Fruit fly (Drosophila melanogaster) whole organism, prepupa: ENCODE results near the gene RnpS1.
A peak's percentile ranks its signal among the peaks of the same experiment; 100 is the strongest.

Source experiments
- Blimp-1 ChIP-seq: fragments of 200-800 bp; sonication (Bioruptor generic); optimal IDR thresholded peaks from 3 replicates; lab custom pipeline; 2017; ENCODE audit warnings: missing biosample characterization, missing genetic modification characterization, mild to moderate bottlenecking, moderate library complexity, missing genetic modification reagents
- CG10631 ChIP-seq: fragments of 200-800 bp; sonication (Bioruptor generic); optimal IDR thresholded peaks from 2 replicates; lab custom pipeline; 2016; ENCODE audit warnings: missing biosample characterization, missing genetic modification characterization
- CG10669 ChIP-seq: fragments of 200-800 bp; sonication (Bioruptor generic); optimal IDR thresholded peaks from 3 replicates; lab custom pipeline; 2018; ENCODE audit warnings: missing biosample characterization, mild to moderate bottlenecking, missing genetic modification characterization, moderate library complexity
- CG11762 ChIP-seq: fragments of 200-800 bp; sonication (Bioruptor generic); optimal IDR thresholded peaks from 3 replicates; lab custom pipeline; 2016; ENCODE audit warnings: missing biosample characterization, missing genetic modification characterization; ENCODE audit not compliant: insufficient read depth
- CG1621 ChIP-seq: fragments of 200-800 bp; sonication (Bioruptor generic); optimal IDR thresholded peaks from 3 replicates; lab custom pipeline; 2018; ENCODE audit warnings: missing biosample characterization, mild to moderate bottlenecking, missing genetic modification characterization
- CG16779 ChIP-seq: fragments of 200-800 bp; sonication (Bioruptor generic); optimal IDR thresholded peaks from 3 replicates; lab custom pipeline; 2017; ENCODE audit warnings: missing biosample characterization, mild to moderate bottlenecking, missing genetic modification characterization
- CG3032 ChIP-seq: fragments of 200-800 bp; optimal IDR thresholded peaks from 2 replicates; lab custom pipeline; 2019; ENCODE audit warnings: missing biosample characterization, mild to moderate bottlenecking, missing genetic modification characterization, moderate library complexity
- CG31627 ChIP-seq: fragments of 200-800 bp; sonication (Bioruptor generic); optimal IDR thresholded peaks from 3 replicates; lab custom pipeline; 2016; ENCODE audit warnings: missing biosample characterization, missing genetic modification characterization
- CG32006 ChIP-seq: fragments of 200-800 bp; sonication (Bioruptor generic); optimal IDR thresholded peaks from 3 replicates; lab custom pipeline; 2017; ENCODE audit warnings: missing biosample characterization, mild to moderate bottlenecking, missing genetic modification characterization
- CG34406 ChIP-seq: fragments of 200-800 bp; sonication (Bioruptor generic); optimal IDR thresholded peaks from 3 replicates; lab custom pipeline; 2016; ENCODE audit warnings: missing biosample characterization, missing genetic modification characterization
- CG3919 ChIP-seq: fragments of 200-800 bp; sonication (Bioruptor generic); optimal IDR thresholded peaks from 3 replicates; lab custom pipeline; 2016; ENCODE audit warnings: missing biosample characterization, missing genetic modification characterization
- CG4318 ChIP-seq: fragments of 200-800 bp; sonication (Bioruptor generic); optimal IDR thresholded peaks from 3 replicates; lab custom pipeline; 2017; ENCODE audit warnings: missing biosample characterization, mild to moderate bottlenecking, missing genetic modification characterization
- CG6163 ChIP-seq: fragments of 200-800 bp; sonication (Bioruptor generic); IDR thresholded peaks from 3 replicates; pipeline ENCODE4 v1.3.6; 2022; ENCODE audit warnings: missing biosample characterization, missing genetic modification characterization
- CG6792 ChIP-seq: fragments of 200-800 bp; sonication (Bioruptor generic); optimal IDR thresholded peaks from 3 replicates; lab custom pipeline; 2016; ENCODE audit warnings: missing biosample characterization, missing genetic modification characterization
- CG6808 ChIP-seq: fragments of 200-800 bp; sonication (Bioruptor generic); optimal IDR thresholded peaks from 3 replicates; lab custom pipeline; 2017; ENCODE audit warnings: missing biosample characterization, missing genetic modification characterization, mild to moderate bottlenecking, moderate library complexity, missing genetic modification reagents
- CG6854 ChIP-seq: fragments of 200-800 bp; sonication (Bioruptor generic); optimal IDR thresholded peaks from 2 replicates; lab custom pipeline; 2017; ENCODE audit warnings: missing biosample characterization, mild to moderate bottlenecking, missing genetic modification characterization
- CG7368 ChIP-seq: fragments of 200-800 bp; sonication (Bioruptor generic); optimal IDR thresholded peaks from 3 replicates; lab custom pipeline; 2016; ENCODE audit warnings: missing biosample characterization, missing genetic modification characterization
- CG8319 ChIP-seq: fragments of 200-800 bp; sonication (Bioruptor generic); optimal IDR thresholded peaks from 3 replicates; lab custom pipeline; 2016; ENCODE audit warnings: missing biosample characterization, missing genetic modification characterization
- CG8632 ChIP-seq: fragments of 200-800 bp; sonication (Bioruptor generic); optimal IDR thresholded peaks from 3 replicates; lab custom pipeline; 2016; ENCODE audit warnings: missing biosample characterization, missing genetic modification characterization
- CG9139 ChIP-seq: fragments of 200-800 bp; sonication (Bioruptor generic); optimal IDR thresholded peaks from 3 replicates; lab custom pipeline; 2017; ENCODE audit warnings: missing biosample characterization, mild to moderate bottlenecking, missing genetic modification characterization
- Eip75B ChIP-seq: fragments of 200-800 bp; sonication (Bioruptor generic); optimal IDR thresholded peaks from 3 replicates; lab custom pipeline; 2016; ENCODE audit warnings: missing biosample characterization, missing genetic modification characterization
- Eip78C ChIP-seq: fragments of 200-800 bp; sonication (Bioruptor generic); peaks from one replicate; lab custom pipeline; 2016; ENCODE audit warnings: missing biosample characterization, missing genetic modification characterization
- Ets21C ChIP-seq: fragments of 200-800 bp; sonication (Bioruptor generic); optimal IDR thresholded peaks from 3 replicates; lab custom pipeline; 2016; ENCODE audit warnings: missing biosample characterization, missing genetic modification characterization
- Ets96B ChIP-seq: fragments of 200-800 bp; optimal IDR thresholded peaks from 2 replicates; lab custom pipeline; 2019; ENCODE audit warnings: missing biosample characterization, mild to moderate bottlenecking, missing genetic modification characterization, moderate library complexity
- Gug ChIP-seq: fragments of 200-800 bp; sonication (Bioruptor generic); IDR thresholded peaks from 2 replicates; pipeline ENCODE4 v1.3.6; 2022; ENCODE audit warnings: missing biosample characterization, missing genetic modification characterization
- Hr39 ChIP-seq: fragments of 200-800 bp; sonication (Bioruptor generic); optimal IDR thresholded peaks from 2 replicates; lab custom pipeline; 2016; ENCODE audit warnings: missing biosample characterization, missing genetic modification characterization
- Hr4 ChIP-seq: fragments of 200-800 bp; sonication (Bioruptor generic); optimal IDR thresholded peaks from 3 replicates; lab custom pipeline; 2016; ENCODE audit warnings: missing biosample characterization, missing genetic modification characterization
- Lpt ChIP-seq: fragments of 200-800 bp; sonication (Bioruptor generic); optimal IDR thresholded peaks from 3 replicates; lab custom pipeline; 2016; ENCODE audit warnings: missing biosample characterization, missing genetic modification characterization
- OdsH ChIP-seq: fragments of 200-800 bp; sonication (Bioruptor generic); optimal IDR thresholded peaks from 3 replicates; lab custom pipeline; 2016; ENCODE audit warnings: missing biosample characterization, missing genetic modification characterization
- Smox ChIP-seq: fragments of 200-800 bp; sonication (Bioruptor generic); optimal IDR thresholded peaks from 3 replicates; lab custom pipeline; 2016; ENCODE audit warnings: missing biosample characterization, missing genetic modification characterization
- Sox102F ChIP-seq: fragments of 200-800 bp; sonication (Bioruptor generic); optimal IDR thresholded peaks from 2 replicates; lab custom pipeline; 2016; ENCODE audit warnings: missing biosample characterization, mild to moderate bottlenecking, missing genetic modification characterization
- Sox14 ChIP-seq: fragments of 200-800 bp; sonication (Bioruptor generic); optimal IDR thresholded peaks from 3 replicates; lab custom pipeline; 2016; ENCODE audit warnings: missing biosample characterization, missing genetic modification characterization
- Sox15 ChIP-seq: fragments of 200-800 bp; sonication (Bioruptor generic); optimal IDR thresholded peaks from 3 replicates; lab custom pipeline; 2016; ENCODE audit warnings: missing biosample characterization, missing genetic modification characterization
- achi ChIP-seq: fragments of 200-800 bp; sonication (Bioruptor generic); optimal IDR thresholded peaks from 3 replicates; lab custom pipeline; 2016; ENCODE audit warnings: missing biosample characterization, missing genetic modification characterization
- cyc ChIP-seq: fragments of 200-800 bp; sonication (Bioruptor generic); optimal IDR thresholded peaks from 3 replicates; lab custom pipeline; 2016; ENCODE audit warnings: missing biosample characterization, missing genetic modification characterization
- dsx ChIP-seq: fragments of 200-800 bp; optimal IDR thresholded peaks from 3 replicates; lab custom pipeline; 2019; ENCODE audit warnings: missing biosample characterization, mild to moderate bottlenecking, missing genetic modification characterization, moderate library complexity; ENCODE audit not compliant: poor library complexity, severe bottlenecking
- eg ChIP-seq: fragments of 200-800 bp; sonication (Bioruptor generic); IDR thresholded peaks from 3 replicates; pipeline ENCODE4 v1.3.6; 2022; ENCODE audit warnings: missing biosample characterization, missing genetic modification characterization
- esn ChIP-seq: fragments of 200-800 bp; sonication (Bioruptor generic); optimal IDR thresholded peaks from 2 replicates; lab custom pipeline; 2016; ENCODE audit warnings: missing biosample characterization, mild to moderate bottlenecking, missing genetic modification characterization, moderate library complexity
- fd59A ChIP-seq: fragments of 200-800 bp; sonication (Bioruptor generic); optimal IDR thresholded peaks from 2 replicates; lab custom pipeline; 2017; ENCODE audit warnings: missing biosample characterization, mild to moderate bottlenecking, missing genetic modification characterization, missing genetic modification reagents
- fkh ChIP-seq: fragments of 200-800 bp; sonication (Bioruptor generic); optimal IDR thresholded peaks from 3 replicates; lab custom pipeline; 2017; ENCODE audit warnings: missing biosample characterization, mild to moderate bottlenecking, missing genetic modification characterization, moderate library complexity
- net ChIP-seq: fragments of 200-800 bp; sonication (Bioruptor generic); optimal IDR thresholded peaks from 3 replicates; lab custom pipeline; 2016; ENCODE audit warnings: missing biosample characterization, missing genetic modification characterization
- pdm3 ChIP-seq: fragments of 200-800 bp; sonication (Bioruptor generic); optimal IDR thresholded peaks from 3 replicates; lab custom pipeline; 2016; ENCODE audit warnings: missing biosample characterization, missing genetic modification characterization
- salr ChIP-seq, 2 experiments: fragments of 200-800 bp; sonication (Bioruptor generic); optimal IDR thresholded peaks; 3 replicates each; lab custom pipeline; 2016 to 2018; ENCODE audit warnings: missing biosample characterization in 2 of 2, missing genetic modification characterization in 2 of 2, mild to moderate bottlenecking in 1 of 2
- spab ChIP-seq: fragments of 200-800 bp; sonication (Bioruptor generic); optimal IDR thresholded peaks from 2 replicates; lab custom pipeline; 2017; ENCODE audit warnings: missing biosample characterization, mild to moderate bottlenecking, missing genetic modification characterization, missing genetic modification reagents
- ss ChIP-seq, 2 experiments: fragments of 200-800 bp; sonication (Bioruptor generic); optimal IDR thresholded peaks; 2 replicates in 1 of 2; 3 replicates in 1 of 2; lab custom pipeline; 2017 to 2018; ENCODE audit warnings: mild to moderate bottlenecking in 2 of 2, missing biosample characterization in 2 of 2, missing genetic modification characterization in 2 of 2, moderate library complexity in 1 of 2
- svp ChIP-seq: fragments of 200-800 bp; sonication (Bioruptor generic); peaks from one replicate; lab custom pipeline; 2016; ENCODE audit warnings: missing biosample characterization, missing genetic modification characterization
- topi ChIP-seq: fragments of 200-800 bp; sonication (Bioruptor generic); optimal IDR thresholded peaks from 3 replicates; lab custom pipeline; 2016; ENCODE audit warnings: missing biosample characterization, missing genetic modification characterization
- vri ChIP-seq: fragments of 200-800 bp; sonication (Bioruptor generic); optimal IDR thresholded peaks from 3 replicates; lab custom pipeline; 2016; ENCODE audit warnings: missing biosample characterization, mild to moderate bottlenecking, missing genetic modification characterization

Gene RnpS1

dm6 chr3R:9598099-9598498, 46.3 kb downstream of the RnpS1 start (continued):
- peak; percentile 92 for TF ChIP-seq CG3919 (GFP tag; lab: Kevin White, UChicago)
- TF ChIP-seq CG8319, result peak; percentile 61
- peak; percentile 86 for TF ChIP-seq CG6163 (GFP tag; lab: Robert Waterston, UW)
- TF ChIP-seq fd59A (GFP tag; lab: Kevin White, UChicago), result peak; percentile 54
- peak; percentile 67 for TF ChIP-seq Ets96B (tag; lab: Kevin White, UChicago)
- peak; percentile 77 for TF ChIP-seq CG31627 (GFP tag; lab: Kevin White, UChicago)
- peak; percentile 58 for TF ChIP-seq topi (GFP tag; lab: Kevin White, UChicago)
- peak; percentile 51 for TF ChIP-seq Ets21C (GFP tag; lab: Kevin White, UChicago)

DNA sequence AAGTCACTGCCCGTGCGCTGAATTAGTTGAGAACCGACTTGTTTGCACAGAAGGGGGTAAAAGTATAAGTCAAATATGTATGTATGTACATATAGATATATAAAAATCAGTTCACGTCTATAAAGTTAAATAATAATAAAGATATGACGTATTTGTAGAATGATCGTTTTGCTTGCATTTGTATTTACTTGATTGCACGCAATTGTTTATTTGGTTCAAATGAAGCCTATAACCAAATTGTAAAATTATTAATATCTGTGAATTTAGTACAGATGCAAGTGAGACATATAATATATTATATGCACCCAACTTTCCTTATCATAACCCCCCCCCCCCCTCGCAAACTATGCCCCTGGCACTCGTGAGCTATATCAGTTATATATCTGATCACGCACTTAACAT, 48.7 kb downstream of the RnpS1 start:
- TF ChIP-seq CG10669 (GFP tag; lab: Kevin White, UChicago) (peak; percentile 46), Sox15 (GFP tag; lab: Kevin White, UChicago) (peak; percentile 10), CG11762 (peak; percentile 42), CG6163 (GFP tag; lab: Robert Waterston, UW) (peak; percentile 59; the same call in 1 of the 3 replicates), dsx (GFP tag; lab: Kevin White, UChicago) (peak; percentile 57), Sox14 (GFP tag; lab: Kevin White, UChicago) (no peak), net (peak; percentile 47), CG34406 (peak; percentile 47), CG6854 (GFP tag; lab: Kevin White, UChicago) (no peak), CG32006 (GFP tag; lab: Kevin White, UChicago) (peak; percentile 17), CG10631 (peak; percentile 41), OdsH (GFP tag; lab: Kevin White, UChicago) (peak; percentile 50), Hr4 (GFP tag; lab: Kevin White, UChicago) (no peak), cyc (no peak), CG8319 (peak; percentile 31), achi (GFP tag; lab: Kevin White, UChicago) (peak; percentile 52), Ets96B (tag; lab: Kevin White, UChicago) (peak; percentile 55), pdm3 (GFP tag; lab: Kevin White, UChicago) (peak; percentile 8), spab (GFP tag; lab: Kevin White, UChicago) (peak; percentile 39), CG6808 (peak; percentile 56), Gug (no peak), Ets21C (GFP tag; lab: Kevin White, UChicago) (no peak), CG3032 (peak; percentile 49), CG6792 (GFP tag; lab: Kevin White, UChicago) (peak; percentile 39), CG16779 (tag; lab: Kevin White, UChicago) (peak; percentile 36), svp (GFP tag; lab: Kevin White, UChicago) (peak; percentile 72), CG3919 (GFP tag; lab: Kevin White, UChicago) (peak; percentile 45), vri (GFP tag; lab: Kevin White, UChicago) (peak; percentile 17), Sox102F (GFP tag; lab: Kevin White, UChicago) (peak; percentile 27), Lpt (no peak), eg (0 out of 3 replicates have a peak, but pooled peaks have one; percentile 29), Blimp-1 (GFP tag; lab: Kevin White, UChicago) (no peak), salr (GFP tag; optimal IDR thresholded peaks at IDR 0.05; lab: Kevin White, UChicago) (no peak), ss (GFP tag; optimal IDR thresholded peaks at IDR 0.05; lab: Kevin White, UChicago) (peak; percentile 36 to 50), fd59A (GFP tag; lab: Kevin White, UChicago) (peak; percentile 18), CG9139 (GFP tag; lab: Kevin White, UChicago) (peak; percentile 51), CG7368 (peak; percentile 4), CG8632 (GFP tag; lab: Kevin White, UChicago) (peak; percentile 44), Eip78C (GFP tag; lab: Kevin White, UChicago) (peak; percentile 84), Hr39 (GFP tag; lab: Kevin White, UChicago) (no peak), CG4318 (GFP tag; lab: Kevin White, UChicago) (no peak), Eip75B (GFP tag; lab: Kevin White, UChicago) (no peak), esn (GFP tag; lab: Kevin White, UChicago) (peak; percentile 4), fkh (GFP tag; lab: Kevin White, UChicago) (peak; percentile 83), CG1621 (peak; percentile 26), topi (GFP tag; lab: Kevin White, UChicago) (peak; percentile 33), Smox (GFP tag; lab: Kevin White, UChicago) (peak; percentile 21)
